Worm (Caenorhabditis elegans) whole organism, midembryonic: Measurements from ENCODE around the gene irld-24.

Source experiments
- T22C8.4 ChIP-seq: fragments of 200-800 bp; sonication (Bioruptor generic); IDR thresholded peaks from 2 replicates; pipeline ENCODE4 v1.3.6; 2022; ENCODE audit warnings: missing genetic modification characterization, missing compliant biosample characterization
- cog-1 ChIP-seq: sonication (generic microtip); optimal IDR thresholded peaks from 2 replicates; lab custom pipeline; 2016; ENCODE audit warnings: missing genetic modification characterization, missing compliant biosample characterization
- flt-1 ChIP-seq: fragments of 200-800 bp; sonication (Bioruptor generic); IDR thresholded peaks from 2 replicates; pipeline ENCODE4 v1.3.6; 2022; ENCODE audit warnings: missing genetic modification characterization, missing compliant biosample characterization
- klf-2 ChIP-seq: fragments of 200-800 bp; sonication (Bioruptor generic); conservative IDR thresholded peaks from 2 replicates; pipeline ENCODE4 v1.3.6; 2022; ENCODE audit warnings: missing genetic modification reagents, missing genetic modification characterization, missing compliant biosample characterization
- med-1 ChIP-seq: sonication (generic microtip); optimal IDR thresholded peaks from 2 replicates; lab custom pipeline; 2017; ENCODE audit warnings: missing genetic modification characterization, mild to moderate bottlenecking, missing compliant biosample characterization, antibody characterized with exemption, missing genetic modification reagents; ENCODE audit not compliant: insufficient read depth
- ref-1 ChIP-seq: fragments of 200-800 bp; sonication (Bioruptor generic); conservative IDR thresholded peaks from 2 replicates; pipeline ENCODE4 v1.3.6; 2022; ENCODE audit warnings: missing genetic modification reagents, missing genetic modification characterization, missing compliant biosample characterization
- tab-1 ChIP-seq: fragments of 200-800 bp; sonication (Bioruptor generic); IDR thresholded peaks from 2 replicates; pipeline ENCODE4 v1.3.6; 2022; ENCODE audit warnings: missing genetic modification characterization, missing compliant biosample characterization
- ztf-23 ChIP-seq: fragments of 200-800 bp; sonication (Bioruptor generic); IDR thresholded peaks from 2 replicates; pipeline ENCODE4 v1.3.6; 2022; ENCODE audit warnings: missing genetic modification reagents, missing genetic modification characterization, missing compliant biosample characterization
- ztf-29 ChIP-seq: fragments of 200-800 bp; sonication (Bioruptor generic); IDR thresholded peaks from 2 replicates; pipeline ENCODE4 v1.3.6; 2022; ENCODE audit warnings: missing genetic modification reagents, missing genetic modification characterization, missing compliant biosample characterization

irld-24 gene

DNA sequence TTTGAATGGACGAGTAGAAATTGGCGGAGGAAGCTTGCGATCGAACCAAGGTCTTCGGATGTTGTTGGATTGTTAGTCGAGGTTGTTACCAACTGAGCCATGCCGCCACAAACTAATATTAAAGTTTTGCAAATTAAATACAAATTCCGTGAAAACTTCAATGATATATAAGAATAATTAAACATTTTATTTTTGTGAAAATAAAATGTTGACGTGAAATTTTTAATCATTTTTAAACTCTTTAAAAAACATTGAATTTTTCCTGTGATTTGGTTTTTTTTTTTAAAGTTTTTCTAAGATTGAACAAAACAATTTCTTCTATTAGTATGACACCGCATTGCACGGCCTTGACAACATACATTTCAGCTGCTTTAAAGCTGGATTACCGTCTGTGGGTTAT, 4.3 kb downstream of the irld-24 start, which contains the start of gene C31E10.11:
Gene C31E10.11 (minus strand): TSS at position 101 of the 400 bp plus-strand sequence.
- TF ChIP-seq flt-1 (no peak), med-1 (GFP tag; lab: Kevin White, UChicago) (no peak), tab-1 (no peak), ztf-29 (GFP tag; lab: Robert Waterston, UW) (no peak), cog-1 (tag; lab: Kevin White, UChicago) (no peak), T22C8.4 (GFP tag; lab: Robert Waterston, UW) (no peak), ztf-23 (GFP tag; lab: Robert Waterston, UW) (no peak), klf-2 (GFP tag; lab: Robert Waterston, UW) (no peak), ref-1 (GFP tag; lab: Robert Waterston, UW) (no peak)

DNA sequence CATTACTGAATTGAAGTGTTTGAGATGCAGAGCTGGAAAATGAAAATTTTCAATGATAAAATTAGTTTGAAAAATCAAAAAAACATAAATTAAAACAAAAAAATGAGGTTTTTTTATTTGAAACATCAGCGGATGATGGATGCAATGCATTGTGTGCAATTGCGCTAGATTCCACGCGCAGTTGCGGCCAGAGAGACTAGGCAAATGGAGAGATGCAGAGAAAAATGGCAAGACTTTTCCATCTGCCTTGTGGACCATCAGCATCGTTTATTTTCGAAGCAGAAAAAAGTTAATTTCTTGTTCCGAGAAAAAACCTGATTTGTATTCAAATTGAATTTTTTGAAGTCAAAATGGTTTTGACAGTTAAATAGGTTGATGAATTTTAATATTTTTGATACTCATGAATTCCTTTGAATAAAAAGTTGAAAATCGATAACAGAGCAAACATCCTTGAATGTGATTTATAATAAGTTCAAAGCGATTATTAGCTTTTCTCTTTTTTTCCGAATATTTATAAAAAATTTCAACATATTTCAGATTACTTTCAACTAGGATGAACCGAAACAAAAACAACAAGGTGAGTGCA, 9.5 kb downstream of the irld-24 start, which contains the start of the genes C31E10.5 and C31E10.6:
Gene C31E10.5 (minus strand): TSS at position 32 of the 586 bp plus-strand sequence.
Gene C31E10.6 (plus strand): TSS at position 536 of the 586 bp plus-strand sequence.
- TF ChIP-seq ztf-23 (GFP tag; lab: Robert Waterston, UW) (no peak), cog-1 (tag; lab: Kevin White, UChicago) (peak; percentile 34), flt-1 (0 out of 2 replicates have a peak, but pooled peaks have one; percentile 50)

DNA sequence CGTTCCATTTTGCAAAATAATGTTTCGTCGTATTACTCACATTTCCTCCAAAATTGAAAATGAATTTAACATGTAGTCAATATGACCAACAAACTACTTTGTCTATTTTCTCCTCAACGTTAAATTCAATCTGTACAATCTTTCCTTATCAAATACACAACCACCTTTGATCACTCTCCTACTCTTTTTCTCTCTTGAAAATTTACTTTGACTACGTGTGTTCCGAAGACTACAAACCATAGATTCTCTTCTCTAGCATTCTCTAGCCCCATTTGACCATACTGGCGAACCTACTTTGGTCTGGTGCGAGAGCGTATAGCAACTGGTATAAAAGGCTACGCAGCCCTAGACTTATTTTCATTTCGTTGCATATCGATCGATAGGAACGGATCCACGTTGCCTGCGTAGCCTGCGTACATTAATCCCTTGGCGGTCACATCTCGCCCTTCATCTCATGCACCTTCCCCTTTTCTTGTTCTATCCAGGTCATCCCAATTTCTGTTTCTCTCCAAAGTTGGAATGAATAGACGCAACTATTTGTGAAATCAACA, 13.9 kb downstream of the irld-24 start:
- TF ChIP-seq klf-2 (GFP tag; lab: Robert Waterston, UW) (0 out of 2 replicates have a peak, but pooled peaks have one; percentile 39), T22C8.4 (GFP tag; lab: Robert Waterston, UW) (0 out of 2 replicates have a peak, but pooled peaks have one; percentile 28), ztf-29 (GFP tag; lab: Robert Waterston, UW) (no peak)

DNA sequence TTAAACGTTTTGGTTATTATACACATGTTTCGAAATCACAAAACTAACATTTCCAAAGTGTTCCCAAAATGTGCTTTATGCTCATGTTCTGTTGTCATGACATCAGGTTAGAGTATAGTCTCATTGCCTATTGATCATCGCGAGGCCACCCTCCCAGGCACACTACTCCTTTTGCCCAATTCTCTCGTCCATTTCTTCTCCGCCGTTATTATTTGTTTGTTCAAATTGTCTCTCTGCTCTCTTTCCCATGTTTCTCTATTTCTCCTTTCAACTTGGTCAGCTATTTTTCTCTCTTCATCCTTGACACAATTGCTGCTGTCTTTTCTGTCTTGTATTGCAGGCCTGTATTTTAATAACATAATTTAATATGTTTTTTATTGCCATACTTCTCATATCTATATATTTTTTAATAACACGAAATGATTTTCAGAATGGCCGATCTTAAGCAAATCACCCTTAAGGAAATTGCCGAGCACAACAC, 15.1 kb downstream of the irld-24 start, which contains the start of gene cytb-5.1:
Gene cytb-5.1 (plus strand): TSS at position 431 of the 481 bp plus-strand sequence.
- no peak for TF ChIP-seq flt-1
- TF ChIP-seq T22C8.4 (GFP tag; lab: Robert Waterston, UW), result no peak
- no peak for TF ChIP-seq tab-1
- TF ChIP-seq ref-1 (GFP tag; lab: Robert Waterston, UW), result no peak
- TF ChIP-seq cog-1 (tag; lab: Kevin White, UChicago), result no peak
- no peak for TF ChIP-seq med-1 (GFP tag; lab: Kevin White, UChicago)
- no peak for TF ChIP-seq klf-2 (GFP tag; lab: Robert Waterston, UW)

DNA sequence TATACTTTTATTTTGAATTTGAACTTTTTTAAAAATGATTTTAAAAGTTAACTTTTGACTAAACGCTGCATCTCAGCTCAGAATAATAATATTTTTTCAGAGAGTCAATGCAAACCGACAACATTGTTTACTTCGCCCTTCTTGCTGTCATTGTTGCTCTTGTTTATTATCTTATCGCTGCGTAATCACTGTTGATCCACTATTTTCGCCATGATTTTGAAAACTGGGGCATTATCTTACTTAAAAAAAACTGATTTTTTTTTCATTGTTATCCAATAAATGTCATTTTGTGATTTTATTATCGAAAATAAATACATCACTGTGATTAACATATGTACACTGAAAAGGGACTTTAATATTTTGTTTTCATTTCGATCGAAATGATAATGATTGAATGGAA, 16.3 kb downstream of the irld-24 start:
- TF ChIP-seq ztf-23 (GFP tag; lab: Robert Waterston, UW) (no peak), ztf-29 (GFP tag; lab: Robert Waterston, UW) (no peak), klf-2 (GFP tag; lab: Robert Waterston, UW) (no peak), med-1 (GFP tag; lab: Kevin White, UChicago) (no peak), T22C8.4 (GFP tag; lab: Robert Waterston, UW) (no peak), flt-1 (no peak), cog-1 (tag; lab: Kevin White, UChicago) (no peak), tab-1 (no peak), ref-1 (GFP tag; lab: Robert Waterston, UW) (no peak)

DNA sequence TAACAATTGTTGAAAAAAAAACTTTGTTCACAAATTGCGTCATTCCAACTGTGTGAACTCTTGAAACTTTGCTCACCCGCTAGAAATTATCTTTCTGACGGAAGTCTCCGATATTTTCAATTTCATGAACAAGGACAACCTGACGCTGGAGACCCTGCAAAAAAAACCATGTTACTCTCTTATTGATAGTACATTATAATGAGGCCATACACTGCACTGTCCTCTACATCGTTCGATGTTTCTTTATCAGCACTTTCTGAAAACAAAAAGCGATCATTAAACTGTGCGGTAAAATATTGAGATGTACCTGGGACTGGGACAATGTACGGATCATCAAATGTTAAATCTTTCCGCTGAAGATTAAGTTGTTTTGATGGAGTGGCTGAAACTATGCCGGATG, 17.1 kb downstream of the irld-24 start:
- no peak for TF ChIP-seq med-1 (GFP tag; lab: Kevin White, UChicago)
- no peak for TF ChIP-seq klf-2 (GFP tag; lab: Robert Waterston, UW)
- no peak for TF ChIP-seq flt-1
- no peak for TF ChIP-seq T22C8.4 (GFP tag; lab: Robert Waterston, UW)
- no peak for TF ChIP-seq tab-1
- no peak for TF ChIP-seq ztf-23 (GFP tag; lab: Robert Waterston, UW)
- no peak for TF ChIP-seq ztf-29 (GFP tag; lab: Robert Waterston, UW)
- TF ChIP-seq cog-1 (tag; lab: Kevin White, UChicago), result no peak
- TF ChIP-seq ref-1 (GFP tag; lab: Robert Waterston, UW), result no peak

DNA sequence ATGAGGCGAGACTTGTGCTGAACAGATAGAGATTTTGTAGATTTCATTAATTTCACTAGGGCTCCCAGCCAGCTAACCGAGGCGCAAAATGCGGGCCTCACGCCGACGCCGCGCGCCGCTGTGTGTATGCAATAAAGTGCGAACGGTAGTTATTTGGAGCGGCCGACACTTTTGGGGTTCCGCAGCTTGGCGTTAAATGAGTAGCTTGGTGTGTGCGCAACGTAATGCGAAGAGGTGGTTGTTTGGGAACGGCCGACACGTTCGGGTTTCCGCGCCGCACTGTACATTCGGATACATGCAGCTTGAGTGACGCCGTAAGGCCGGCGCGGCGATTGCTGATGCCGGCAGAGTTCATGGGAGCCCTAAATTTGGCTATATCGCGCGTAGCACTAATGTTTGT, 21.7 kb downstream of the irld-24 start:
- TF ChIP-seq ztf-23 (GFP tag; lab: Robert Waterston, UW), result no peak
- no peak for TF ChIP-seq ref-1 (GFP tag; lab: Robert Waterston, UW)
- no peak for TF ChIP-seq tab-1
- no peak for TF ChIP-seq cog-1 (tag; lab: Kevin White, UChicago)
- TF ChIP-seq med-1 (GFP tag; lab: Kevin White, UChicago), result no peak
- no peak for TF ChIP-seq klf-2 (GFP tag; lab: Robert Waterston, UW)
- TF ChIP-seq flt-1, result no peak
- no peak for TF ChIP-seq ztf-29 (GFP tag; lab: Robert Waterston, UW)
- no peak for TF ChIP-seq T22C8.4 (GFP tag; lab: Robert Waterston, UW)

DNA sequence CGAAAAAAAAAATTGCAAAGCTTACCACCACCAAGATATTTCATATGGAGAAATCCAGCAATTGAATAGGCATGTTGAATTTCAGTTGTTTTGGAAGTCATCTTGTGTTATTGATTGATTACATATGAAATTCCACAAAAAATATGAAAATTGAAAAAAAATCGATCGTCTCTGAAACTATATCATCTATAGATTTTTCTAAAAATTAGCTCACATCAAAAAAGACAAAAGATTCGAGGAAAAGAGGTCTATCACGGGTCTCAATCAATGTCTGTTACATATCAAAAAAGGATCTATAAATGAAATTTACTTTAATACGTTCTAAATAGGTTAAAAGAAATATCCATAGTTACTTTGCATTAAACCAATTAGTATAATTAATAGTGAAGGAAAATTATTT, 26.0 kb downstream of the irld-24 start, which contains the start of gene tbc-19:
Gene tbc-19 (minus strand): TSS at position 101 of the 400 bp plus-strand sequence.
- TF ChIP-seq med-1 (GFP tag; lab: Kevin White, UChicago) (no peak), tab-1 (no peak), klf-2 (GFP tag; lab: Robert Waterston, UW) (no peak), cog-1 (tag; lab: Kevin White, UChicago) (no peak), ref-1 (GFP tag; lab: Robert Waterston, UW) (no peak), T22C8.4 (GFP tag; lab: Robert Waterston, UW) (no peak)

DNA sequence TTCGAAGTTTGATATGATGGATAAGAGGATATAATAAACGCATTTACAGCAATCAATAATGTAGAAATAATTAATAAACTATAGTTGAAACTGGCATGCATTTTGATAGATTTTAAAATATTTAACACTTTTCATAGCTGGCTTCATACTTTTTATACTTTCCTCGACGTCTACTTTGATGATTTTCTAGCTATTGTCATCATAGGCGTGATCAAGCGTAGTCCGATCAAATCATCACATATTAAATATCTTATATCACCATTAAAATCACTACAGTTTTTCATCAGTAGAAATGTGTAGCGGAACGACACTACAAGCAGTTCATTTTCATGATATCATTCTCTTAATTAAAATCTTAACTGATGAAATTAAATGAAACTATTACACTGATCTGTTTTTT, 29.0 kb downstream of the irld-24 start, which contains the start of gene C04C11.25:
Gene C04C11.25 (minus strand): TSS at position 101 of the 400 bp plus-strand sequence.
- TF ChIP-seq tab-1 (no peak), flt-1 (no peak), ztf-29 (GFP tag; lab: Robert Waterston, UW) (no peak), T22C8.4 (GFP tag; lab: Robert Waterston, UW) (no peak), klf-2 (GFP tag; lab: Robert Waterston, UW) (no peak), med-1 (GFP tag; lab: Kevin White, UChicago) (no peak)
